Worm (Caenorhabditis elegans) whole organism, L4/young adult: ENCODE data around the gene nhr-214.

Experiments
- W03F9.2 ChIP-seq: fragments of 150-350 bp; optimal IDR thresholded peaks from 2 replicates; lab custom pipeline; 2014; ENCODE audit warnings: missing biosample characterization, missing genetic modification characterization
- dao-5 ChIP-seq: sonication (generic microtip); optimal IDR thresholded peaks from 2 replicates; lab custom pipeline; 2016; ENCODE audit warnings: missing genotype, missing genetic modification characterization, moderate library complexity, missing compliant biosample characterization
- him-1 ChIP-seq: sonication (generic microtip); optimal IDR thresholded peaks from 2 replicates; lab custom pipeline; 2016; ENCODE audit warnings: missing genotype, missing genetic modification reagents, missing genetic modification characterization, missing compliant biosample characterization

DNA sequence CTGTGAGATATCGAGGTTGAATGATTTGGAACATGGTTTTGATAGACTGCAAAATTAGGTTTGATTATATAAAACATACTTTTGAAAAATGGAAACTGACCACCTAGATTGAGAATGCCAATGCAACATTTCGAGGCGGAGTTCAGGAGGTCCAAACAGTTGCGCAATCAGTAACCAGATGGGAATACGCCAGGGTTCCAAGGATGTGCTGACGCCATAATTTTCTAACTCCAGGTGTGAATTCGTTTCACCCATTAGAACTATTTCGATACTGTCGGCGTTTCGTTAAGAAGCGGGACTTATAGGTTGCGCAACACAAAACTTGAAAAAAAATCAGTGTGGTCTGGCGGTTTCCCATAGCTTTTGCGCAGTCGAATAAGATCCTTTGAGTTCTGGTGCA lies 42.0 kb downstream of the nhr-214 start, which contains the start of gene C02B4.3:
- TF ChIP-seq dao-5 (tag; lab: Kevin White, UChicago): no peak
- no peak for TF ChIP-seq him-1 (tag; lab: Kevin White, UChicago)
- no peak for TF ChIP-seq W03F9.2 (tag; lab: Kevin White, UChicago)
